Fruit fly (Drosophila melanogaster) whole organism, embryonic: ENCODE measurements around the gene AGO2.

Experiments used
- Asciz ChIP-seq: fragments of 200-800 bp; sonication (Bioruptor generic); optimal IDR thresholded peaks from 2 replicates; lab custom pipeline; 2017; ENCODE audit warnings: missing biosample characterization, mild to moderate bottlenecking, missing genetic modification characterization, missing genetic modification reagents
- Atf6 ChIP-seq: fragments of 200-800 bp; sonication (Bioruptor generic); IDR thresholded peaks from 2 replicates; pipeline ENCODE4 v1.3.6; 2022; ENCODE audit warnings: missing biosample characterization, missing genetic modification characterization
- Bgb ChIP-seq: fragments of 200-800 bp; sonication (Bioruptor generic); IDR thresholded peaks from 2 replicates; pipeline ENCODE4 v1.3.6; 2022; ENCODE audit warnings: missing biosample characterization, missing genetic modification characterization; ENCODE audit not compliant: partially characterized antibody
- CG11093 ChIP-seq: fragments of 200-800 bp; sonication (Bioruptor generic); IDR thresholded peaks from 3 replicates; pipeline ENCODE4 v1.3.6; 2022; ENCODE audit warnings: missing biosample characterization, missing genetic modification characterization
- CG11504 ChIP-seq: fragments of 200-800 bp; sonication (Bioruptor generic); optimal IDR thresholded peaks from 3 replicates; lab custom pipeline; 2019; ENCODE audit warnings: missing biosample characterization, mild to moderate bottlenecking, missing genetic modification characterization, moderate library complexity
- CG12104 ChIP-seq: fragments of 200-800 bp; sonication (Bioruptor generic); optimal IDR thresholded peaks from 3 replicates; lab custom pipeline; 2016; ENCODE audit warnings: missing biosample characterization, missing genetic modification characterization
- CG12155 ChIP-seq: fragments of 200-800 bp; sonication (Bioruptor generic); optimal IDR thresholded peaks from 3 replicates; lab custom pipeline; 2016; ENCODE audit warnings: missing biosample characterization, missing genetic modification characterization
- CG12236 ChIP-seq: fragments of 200-800 bp; sonication (Bioruptor generic); optimal IDR thresholded peaks from 2 replicates; lab custom pipeline; 2016; ENCODE audit warnings: missing biosample characterization, missing genetic modification characterization
- CG14014 ChIP-seq: fragments of 200-800 bp; sonication (Bioruptor generic); IDR thresholded peaks from 2 replicates; pipeline ENCODE4 v1.3.6; 2022; ENCODE audit warnings: missing biosample characterization, missing genetic modification characterization
- CG14441 ChIP-seq: fragments of 200-800 bp; sonication (Bioruptor generic); IDR thresholded peaks from 2 replicates; pipeline ENCODE4 v1.3.6; 2022; ENCODE audit warnings: missing biosample characterization, missing genetic modification characterization
- CG15514 ChIP-seq: fragments of 200-800 bp; sonication (Bioruptor generic); optimal IDR thresholded peaks from 3 replicates; lab custom pipeline; 2017; ENCODE audit warnings: missing biosample characterization, missing genetic modification characterization, mild to moderate bottlenecking, moderate library complexity, missing genetic modification reagents
- CG1602 ChIP-seq: fragments of 200-800 bp; sonication (Bioruptor generic); optimal IDR thresholded peaks from 3 replicates; lab custom pipeline; 2016; ENCODE audit warnings: missing biosample characterization, missing genetic modification characterization
- CG17361 ChIP-seq: fragments of 200-800 bp; sonication (Bioruptor generic); IDR thresholded peaks from 3 replicates; pipeline ENCODE4 v1.3.6; 2022; ENCODE audit warnings: missing biosample characterization, missing genetic modification characterization
- CG1832 ChIP-seq: fragments of 200-800 bp; sonication (Bioruptor generic); optimal IDR thresholded peaks from 2 replicates; lab custom pipeline; 2017; ENCODE audit warnings: missing biosample characterization, mild to moderate bottlenecking, missing genetic modification characterization, inconsistent platforms
- CG2116 ChIP-seq: fragments of 200-800 bp; sonication (Bioruptor generic); optimal IDR thresholded peaks from 3 replicates; lab custom pipeline; 2018; ENCODE audit warnings: missing biosample characterization, mild to moderate bottlenecking, missing genetic modification characterization
- CG31224 ChIP-seq: fragments of 200-800 bp; sonication (Bioruptor generic); IDR thresholded peaks from 2 replicates; pipeline ENCODE4 v1.3.6; 2022; ENCODE audit warnings: missing biosample characterization, missing genetic modification characterization
- CG33213 ChIP-seq: fragments of 200-800 bp; sonication (Bioruptor generic); optimal IDR thresholded peaks from 3 replicates; lab custom pipeline; 2016; ENCODE audit warnings: missing biosample characterization, missing genetic modification characterization
- CG3847 ChIP-seq: fragments of 200-800 bp; sonication (Bioruptor generic); IDR thresholded peaks from 2 replicates; pipeline ENCODE4 v1.3.6; 2022; ENCODE audit warnings: missing biosample characterization, missing genetic modification characterization
- CG43689 ChIP-seq: fragments of 200-800 bp; sonication (Bioruptor generic); IDR thresholded peaks from 2 replicates; pipeline ENCODE4 v1.3.6; 2022; ENCODE audit warnings: missing biosample characterization, missing genetic modification characterization
- CG4730 ChIP-seq: fragments of 200-800 bp; sonication (Bioruptor generic); IDR thresholded peaks from 2 replicates; pipeline ENCODE4 v1.3.6; 2022; ENCODE audit warnings: missing biosample characterization, missing genetic modification characterization
- CG4854 ChIP-seq: fragments of 200-800 bp; sonication (Bioruptor generic); optimal IDR thresholded peaks from 2 replicates; lab custom pipeline; 2016; ENCODE audit warnings: missing biosample characterization, missing genetic modification characterization, inconsistent platforms
- CG6175 ChIP-seq: fragments of 200-800 bp; sonication (Bioruptor generic); IDR thresholded peaks from 3 replicates; pipeline ENCODE4 v1.3.6; 2022; ENCODE audit warnings: missing biosample characterization, missing genetic modification characterization
- CG6765 ChIP-seq: fragments of 200-800 bp; sonication (Bioruptor generic); optimal IDR thresholded peaks from 3 replicates; lab custom pipeline; 2017; ENCODE audit warnings: missing biosample characterization, mild to moderate bottlenecking, missing genetic modification characterization
- CG8388 ChIP-seq: fragments of 200-800 bp; sonication (Bioruptor generic); optimal IDR thresholded peaks from 2 replicates; lab custom pipeline; 2019; ENCODE audit warnings: missing biosample characterization, mild to moderate bottlenecking, missing genetic modification characterization, moderate library complexity
- D19B ChIP-seq: fragments of 200-800 bp; sonication (Bioruptor generic); optimal IDR thresholded peaks from 2 replicates; lab custom pipeline; 2017; ENCODE audit warnings: missing biosample characterization, mild to moderate bottlenecking, missing genetic modification characterization
- Dp ChIP-seq: fragments of 200-800 bp; sonication (Bioruptor generic); optimal IDR thresholded peaks from 2 replicates; lab custom pipeline; 2018; ENCODE audit warnings: missing biosample characterization, mild to moderate bottlenecking, missing genetic modification characterization, moderate library complexity
- Dref ChIP-seq: fragments of 200-800 bp; sonication (Bioruptor generic); IDR thresholded peaks from 2 replicates; pipeline ENCODE4 v1.3.6; 2022; ENCODE audit warnings: missing biosample characterization, missing genetic modification characterization
- Drgx ChIP-seq: fragments of 200-800 bp; sonication (Bioruptor generic); IDR thresholded peaks from 2 replicates; pipeline ENCODE4 v1.3.6; 2022; ENCODE audit warnings: missing biosample characterization, missing genetic modification characterization
- Ets97D ChIP-seq: fragments of 200-800 bp; sonication (Bioruptor generic); optimal IDR thresholded peaks from 3 replicates; lab custom pipeline; 2016; ENCODE audit warnings: missing biosample characterization, missing genetic modification characterization
- Fer2 ChIP-seq: fragments of 200-800 bp; sonication (Bioruptor generic); optimal IDR thresholded peaks from 2 replicates; lab custom pipeline; 2018; ENCODE audit warnings: missing biosample characterization, mild to moderate bottlenecking, missing genetic modification characterization, moderate library complexity
- H15 ChIP-seq: fragments of 200-800 bp; sonication (Bioruptor generic); IDR thresholded peaks from 3 replicates; pipeline ENCODE4 v1.3.6; 2022; ENCODE audit warnings: missing biosample characterization, missing genetic modification characterization
- Hmr ChIP-seq: fragments of 200-800 bp; sonication (Bioruptor generic); optimal IDR thresholded peaks from 3 replicates; lab custom pipeline; 2017; ENCODE audit warnings: mild to moderate bottlenecking, missing biosample characterization, missing genetic modification reagents, missing genetic modification characterization
- MBD-R2 ChIP-seq: fragments of 200-800 bp; sonication (Bioruptor generic); IDR thresholded peaks from 2 replicates; pipeline ENCODE4 v1.3.6; 2022; ENCODE audit warnings: missing biosample characterization, missing genetic modification characterization
- NK7.1 ChIP-seq: fragments of 200-800 bp; sonication (Bioruptor generic); optimal IDR thresholded peaks from 3 replicates; lab custom pipeline; 2016; ENCODE audit warnings: missing biosample characterization, missing genetic modification characterization
- Opbp ChIP-seq: fragments of 200-800 bp; sonication (Bioruptor generic); IDR thresholded peaks from 3 replicates; pipeline ENCODE4 v1.3.6; 2022; ENCODE audit warnings: missing biosample characterization, missing genetic modification characterization; ENCODE audit not compliant: partially characterized antibody
- Optix ChIP-seq: fragments of 200-800 bp; sonication (Bioruptor generic); IDR thresholded peaks from 3 replicates; pipeline ENCODE4 v1.3.6; 2022; ENCODE audit warnings: missing biosample characterization, missing genetic modification characterization
- Poxn ChIP-seq: fragments of 200-800 bp; sonication (Bioruptor generic); IDR thresholded peaks from 2 replicates; pipeline ENCODE4 v1.3.6; 2022; ENCODE audit warnings: missing biosample characterization, missing genetic modification characterization
- Six4 ChIP-seq: fragments of 200-800 bp; sonication (Bioruptor generic); optimal IDR thresholded peaks from 2 replicates; lab custom pipeline; 2016; ENCODE audit warnings: missing biosample characterization, missing genetic modification characterization
- abd-A ChIP-seq: fragments of 200-800 bp; sonication (Bioruptor generic); optimal IDR thresholded peaks from 3 replicates; lab custom pipeline; 2019; ENCODE audit warnings: missing biosample characterization, mild to moderate bottlenecking, missing genetic modification characterization, moderate library complexity
- crc ChIP-seq: fragments of 200-800 bp; sonication (Bioruptor generic); optimal IDR thresholded peaks from 2 replicates; lab custom pipeline; 2016; ENCODE audit warnings: missing biosample characterization, missing genetic modification characterization
- fd96Cb ChIP-seq: fragments of 200-800 bp; sonication (Bioruptor generic); optimal IDR thresholded peaks from 2 replicates; lab custom pipeline; 2018; ENCODE audit warnings: missing biosample characterization, mild to moderate bottlenecking, missing genetic modification characterization, moderate library complexity
- ftz-f1 ChIP-seq: fragments of 200-800 bp; sonication (Bioruptor generic); optimal IDR thresholded peaks from 2 replicates; lab custom pipeline; 2016; ENCODE audit warnings: missing biosample characterization, missing genetic modification characterization
- gem ChIP-seq: fragments of 200-800 bp; sonication (Bioruptor generic); optimal IDR thresholded peaks from 2 replicates; lab custom pipeline; 2019; ENCODE audit warnings: missing biosample characterization, mild to moderate bottlenecking, missing genetic modification characterization, moderate library complexity
- lilli ChIP-seq: fragments of 200-800 bp; sonication (Bioruptor generic); optimal IDR thresholded peaks from 3 replicates; lab custom pipeline; 2016; ENCODE audit warnings: missing biosample characterization, missing genetic modification characterization
- nau ChIP-seq: fragments of 200-800 bp; sonication (Bioruptor generic); optimal IDR thresholded peaks from 3 replicates; lab custom pipeline; 2017; ENCODE audit warnings: missing biosample characterization, mild to moderate bottlenecking, missing genetic modification characterization, missing genetic modification reagents
- onecut ChIP-seq: fragments of 200-800 bp; sonication (Bioruptor generic); IDR thresholded peaks from 2 replicates; pipeline ENCODE4 v1.3.6; 2022; ENCODE audit warnings: missing biosample characterization, missing genetic modification characterization
- pfk ChIP-seq: fragments of 200-800 bp; sonication (Bioruptor generic); optimal IDR thresholded peaks from 2 replicates; lab custom pipeline; 2018; ENCODE audit warnings: missing biosample characterization, mild to moderate bottlenecking, missing genetic modification characterization, moderate library complexity
- sc ChIP-seq, 3 experiments: fragments of >200 bp in 2 of 3; fragments of 200-800 bp in 1 of 3; sonication (Bioruptor generic) in 1 of 3; optimal IDR thresholded peaks; 2 replicates in 2 of 3; 3 replicates in 1 of 3; lab custom pipeline; 2017; ENCODE audit warnings: mild to moderate bottlenecking in 1 of 3, missing biosample characterization in 1 of 3, missing genetic modification characterization in 1 of 3, missing genetic modification reagents in 1 of 3
- stwl ChIP-seq: fragments of 200-800 bp; sonication (Bioruptor generic); optimal IDR thresholded peaks from 3 replicates; lab custom pipeline; 2018; ENCODE audit warnings: missing biosample characterization, mild to moderate bottlenecking, missing genetic modification characterization, moderate library complexity
- trem ChIP-seq: fragments of 200-800 bp; optimal IDR thresholded peaks from 3 replicates; lab custom pipeline; 2019; ENCODE audit warnings: missing biosample characterization, mild to moderate bottlenecking, missing genetic modification characterization, moderate library complexity
- tup ChIP-seq: fragments of 200-800 bp; sonication (Bioruptor generic); optimal IDR thresholded peaks from 2 replicates; lab custom pipeline; 2016; ENCODE audit warnings: missing biosample characterization, mild to moderate bottlenecking, missing genetic modification characterization, moderate library complexity

The AGO2 gene

DNA sequence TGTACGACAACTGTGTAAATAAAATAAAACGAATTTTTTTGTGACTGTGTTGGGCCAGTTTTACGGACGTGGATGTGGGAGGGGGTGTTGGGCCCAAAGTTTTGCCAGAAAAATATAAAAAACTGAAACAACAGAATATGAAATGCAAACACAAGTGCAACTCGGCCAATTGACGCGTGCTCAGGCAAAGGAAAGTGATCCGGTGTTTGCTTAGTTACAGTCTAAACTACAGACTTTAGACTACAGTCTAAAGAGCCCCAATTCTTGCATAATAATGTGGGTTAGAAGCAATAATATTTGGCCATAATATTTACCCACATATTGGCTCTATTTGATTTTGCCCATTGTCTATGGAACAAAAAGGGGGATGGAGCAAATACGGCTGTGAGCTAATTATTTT, 5.1 kb upstream of the AGO2 start (continued):
- TF ChIP-seq Dp (GFP tag; lab: Kevin White, UChicago) (no peak), stwl (no peak), CG12236 (GFP tag; lab: Kevin White, UChicago) (no peak), NK7.1 (GFP tag; lab: Kevin White, UChicago) (no peak), CG2116 (GFP tag; lab: Kevin White, UChicago) (no peak), CG33213 (GFP tag; lab: Kevin White, UChicago) (no peak), H15 (GFP tag; lab: Robert Waterston, UW) (no peak), CG3847 (GFP tag; lab: Robert Waterston, UW) (no peak), CG14441 (GFP tag; lab: Robert Waterston, UW) (no peak), Poxn (no peak), ftz-f1 (GFP tag; lab: Kevin White, UChicago) (no peak), CG12155 (GFP tag; lab: Kevin White, UChicago) (no peak), CG8388 (GFP tag; lab: Kevin White, UChicago) (no peak), Bgb (GFP tag; lab: Robert Waterston, UW) (no peak), CG1832 (GFP tag; lab: Kevin White, UChicago) (no peak), fd96Cb (tag; lab: Kevin White, UChicago) (no peak), pfk (GFP tag; lab: Kevin White, UChicago) (no peak), CG15514 (GFP tag; lab: Kevin White, UChicago) (peak; percentile 48), CG43689 (GFP tag; lab: Robert Waterston, UW) (no peak), CG14014 (GFP tag; lab: Robert Waterston, UW) (peak; percentile 13; the same call in 1 of the 2 replicates), lilli (no peak), D19B (GFP tag; lab: Kevin White, UChicago) (no peak), Opbp (GFP tag; lab: Robert Waterston, UW) (no peak), Atf6 (0 out of 2 replicates have a peak, but pooled peaks have one; percentile 15), MBD-R2 (GFP tag; lab: Robert Waterston, UW) (no peak), gem (tag; lab: Kevin White, UChicago) (peak; percentile 3), Optix (GFP tag; lab: Robert Waterston, UW) (no peak), tup (GFP tag; lab: Kevin White, UChicago) (no peak), Ets97D (no peak), nau (GFP tag; lab: Kevin White, UChicago) (peak; percentile 54), Dref (GFP tag; lab: Robert Waterston, UW) (no peak), crc (GFP tag; lab: Kevin White, UChicago) (no peak), Asciz (GFP tag; lab: Kevin White, UChicago) (peak; percentile 28), CG6175 (no peak), Hmr (GFP tag; lab: Kevin White, UChicago) (peak; percentile 69), CG11504 (no peak), CG31224 (no peak), sc (optimal IDR thresholded peaks at IDR 0.05; lab: Kevin White, UChicago) (no peak), sc (GFP tag; optimal IDR thresholded peaks at IDR 0.05; lab: Kevin White, UChicago) (no peak), CG4730 (no peak), CG6765 (GFP tag; lab: Kevin White, UChicago) (peak; percentile 44), CG1602 (GFP tag; lab: Kevin White, UChicago) (no peak), abd-A (tag; lab: Kevin White, UChicago) (no peak), onecut (GFP tag; lab: Robert Waterston, UW) (no peak), trem (tag; lab: Kevin White, UChicago) (no peak), CG17361 (GFP tag; lab: Robert Waterston, UW) (0 out of 3 replicates have a peak, but pooled peaks have one; percentile 17), Fer2 (tag; lab: Kevin White, UChicago) (no peak), Six4 (GFP tag; lab: Kevin White, UChicago) (no peak), Drgx (no peak), CG12104 (peak; percentile 10), CG11093 (GFP tag; lab: Robert Waterston, UW) (no peak), CG4854 (GFP tag; lab: Kevin White, UChicago) (no peak)
